Fruit fly (Drosophila melanogaster) whole organism: ENCODE data around the gene CG9664.

Source experiments
- CG8478 ChIP-seq: fragments of >200 bp; optimal IDR thresholded peaks from 2 replicates; lab custom pipeline; 2018; ENCODE audit warnings: inconsistent platforms
- Dll ChIP-seq: fragments of >200 bp; optimal IDR thresholded peaks from 2 replicates; lab custom pipeline; 2017
- EcR ChIP-seq, 2 experiments: fragments of >200 bp; optimal IDR thresholded peaks; 2 replicates each; lab custom pipeline; 2017; ENCODE audit warnings: missing biosample characterization in 2 of 2, missing genetic modification characterization in 2 of 2, missing genetic modification reagents in 2 of 2
- pan ChIP-seq: fragments of >200 bp; optimal IDR thresholded peaks from 2 replicates; lab custom pipeline; 2017
- psq ChIP-seq: fragments of >200 bp; optimal IDR thresholded peaks from 2 replicates; lab custom pipeline; 2017
- usp ChIP-seq: fragments of >200 bp; optimal IDR thresholded peaks from 2 replicates; lab custom pipeline; 2017; ENCODE audit warnings: missing biosample characterization, missing genetic modification characterization, mixed read lengths

Gene CG9664

DNA sequence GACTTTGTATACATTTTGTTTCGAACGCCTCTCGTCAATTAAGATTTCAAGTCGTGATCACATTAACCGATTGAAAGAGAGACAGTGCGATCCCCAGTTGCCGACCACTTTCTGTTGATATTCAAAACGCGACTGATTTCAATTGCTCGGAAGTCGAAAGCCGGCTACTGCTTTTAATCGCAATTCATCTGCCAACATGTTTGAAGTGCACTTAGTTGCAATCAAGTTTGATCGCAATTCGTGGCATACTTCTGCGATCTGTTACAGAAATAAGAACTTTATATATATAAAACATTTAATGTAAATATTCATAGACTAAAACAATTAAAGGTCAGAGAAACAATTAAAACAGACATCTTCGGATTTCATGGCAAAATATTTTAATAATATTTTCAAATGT, at the start of gene CG9664:
TSS of gene CG9664 (minus strand) at position 135 of the 400 bp plus-strand sequence.
- no peak for TF ChIP-seq psq
- no peak for TF ChIP-seq EcR (GFP tag; optimal IDR thresholded peaks at IDR 0.05; lab: Kevin White, UChicago)
- TF ChIP-seq Dll (lab: Kevin White, UChicago), result no peak
- no peak for TF ChIP-seq pan (lab: Kevin White, UChicago)
- TF ChIP-seq usp (GFP tag; lab: Kevin White, UChicago), result no peak
- no peak for TF ChIP-seq CG8478

DNA sequence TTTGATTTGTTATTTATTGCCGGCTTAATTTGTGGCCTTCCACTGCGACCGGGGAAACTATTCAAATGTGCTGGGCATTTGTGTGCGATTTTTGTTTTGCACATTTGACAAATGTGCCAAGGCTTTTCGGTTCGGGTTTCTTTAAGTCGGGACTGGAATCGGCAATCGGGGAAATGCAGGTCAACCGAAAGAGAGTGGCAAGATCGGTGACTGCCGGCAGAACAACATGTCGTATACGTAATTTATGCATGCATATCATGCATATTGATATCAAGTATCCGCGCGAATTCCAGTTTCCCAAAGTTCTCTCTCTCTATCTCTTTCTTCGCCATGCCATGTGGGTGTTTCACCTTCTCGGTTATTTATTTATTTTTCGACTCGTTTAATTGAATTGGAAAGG, 47.9 kb upstream of the CG9664 start:
- no peak for TF ChIP-seq pan (lab: Kevin White, UChicago)
- no peak for TF ChIP-seq usp (GFP tag; lab: Kevin White, UChicago)
- TF ChIP-seq Dll (lab: Kevin White, UChicago), result no peak
- no peak for TF ChIP-seq CG8478
- TF ChIP-seq EcR (GFP tag; optimal IDR thresholded peaks at IDR 0.05; lab: Kevin White, UChicago), result no peak
- no peak for TF ChIP-seq psq

DNA sequence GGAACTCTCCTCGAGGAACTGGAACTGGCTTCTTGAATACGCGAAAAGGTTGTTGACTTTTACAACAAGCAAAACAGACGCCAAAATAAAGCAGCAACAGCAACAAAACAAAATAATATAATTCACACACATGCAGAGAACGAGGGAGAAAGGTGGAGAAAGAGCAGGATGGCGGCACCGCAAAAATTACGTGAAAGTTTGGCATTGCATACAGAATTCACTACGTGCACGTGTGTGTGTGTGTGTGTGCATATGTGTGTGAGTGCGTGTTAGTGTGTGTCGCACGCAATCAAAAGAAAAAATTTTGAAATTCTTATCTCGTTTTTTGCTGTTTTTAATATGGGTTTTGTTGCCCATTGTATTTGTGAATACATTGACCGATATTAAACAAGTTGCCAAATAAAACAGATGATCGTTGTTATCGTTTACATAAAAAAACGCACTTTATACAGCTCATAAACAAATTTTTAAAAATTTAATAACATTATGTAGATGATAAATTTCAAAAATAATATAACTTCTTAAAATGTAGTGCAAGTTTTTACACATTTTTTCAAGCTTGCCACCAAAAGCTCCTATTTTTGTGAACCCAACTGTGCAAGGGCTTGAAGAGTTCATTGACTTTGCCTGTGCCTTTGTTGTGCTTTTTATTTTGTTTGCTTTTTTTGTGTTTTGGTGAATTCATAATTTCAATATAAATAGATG, 46.9 kb upstream of the CG9664 start:
- peak; percentile 10 to 68 for TF ChIP-seq EcR (GFP tag; optimal IDR thresholded peaks at IDR 0.05; lab: Kevin White, UChicago)
- no peak for TF ChIP-seq psq
- TF ChIP-seq usp (GFP tag; lab: Kevin White, UChicago), result no peak
- no peak for TF ChIP-seq pan (lab: Kevin White, UChicago)
- TF ChIP-seq Dll (lab: Kevin White, UChicago), result no peak
- no peak for TF ChIP-seq CG8478

DNA sequence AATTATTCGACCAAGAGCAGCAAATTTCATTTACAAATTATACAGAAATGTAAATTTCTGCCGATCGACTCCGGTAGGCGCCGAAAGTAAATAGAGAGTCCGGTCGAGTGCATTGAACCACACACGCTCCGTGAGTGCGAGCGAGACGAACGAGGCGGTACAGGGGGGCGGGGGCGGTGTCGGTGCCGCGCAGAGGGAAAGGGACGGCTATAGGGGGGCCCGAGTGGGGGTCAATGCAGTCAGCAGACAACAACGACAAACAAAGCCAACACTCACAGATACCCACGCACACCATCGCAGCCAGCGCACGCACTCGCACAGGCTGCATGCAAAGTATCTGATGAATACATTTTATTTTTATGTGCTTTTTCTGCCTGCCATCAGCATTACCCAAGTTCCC, 44.9 kb upstream of the CG9664 start:
- TF ChIP-seq EcR (GFP tag; optimal IDR thresholded peaks at IDR 0.05; lab: Kevin White, UChicago) (peak; percentile 96 to 97), usp (GFP tag; lab: Kevin White, UChicago) (no peak)

DNA sequence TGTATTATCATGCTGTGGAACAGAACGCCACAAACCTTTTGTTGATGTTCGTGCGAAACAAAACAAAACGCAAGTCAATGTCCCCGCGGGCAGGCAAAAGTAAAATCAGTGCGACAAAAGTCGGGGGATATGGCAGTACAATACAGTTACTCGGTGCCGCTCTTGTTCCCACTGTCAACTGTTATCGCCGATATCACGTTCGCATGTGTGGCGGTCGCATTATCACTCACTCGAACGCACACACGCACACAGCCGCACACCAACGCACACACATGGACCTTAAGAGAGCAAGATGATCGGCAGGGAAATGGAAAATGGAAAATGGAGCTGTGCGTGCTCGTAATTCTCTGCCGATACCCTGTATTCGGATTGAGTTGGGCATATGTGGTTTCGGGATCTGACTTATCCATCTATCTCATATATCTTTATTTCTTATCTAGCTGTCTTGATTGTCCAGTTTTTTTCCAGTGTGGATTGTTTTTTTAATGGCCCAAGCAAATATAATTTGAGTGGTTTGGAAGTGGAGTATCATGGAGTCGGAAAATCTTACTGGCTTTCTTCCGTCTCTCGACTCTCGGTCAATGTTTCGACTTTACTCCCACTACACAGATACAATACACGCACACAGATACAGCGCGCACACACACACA, 44.2 kb upstream of the CG9664 start:
- TF ChIP-seq usp (GFP tag; lab: Kevin White, UChicago) (no peak), EcR (GFP tag; optimal IDR thresholded peaks at IDR 0.05; lab: Kevin White, UChicago) (no peak), pan (lab: Kevin White, UChicago) (peak; percentile 57)

DNA sequence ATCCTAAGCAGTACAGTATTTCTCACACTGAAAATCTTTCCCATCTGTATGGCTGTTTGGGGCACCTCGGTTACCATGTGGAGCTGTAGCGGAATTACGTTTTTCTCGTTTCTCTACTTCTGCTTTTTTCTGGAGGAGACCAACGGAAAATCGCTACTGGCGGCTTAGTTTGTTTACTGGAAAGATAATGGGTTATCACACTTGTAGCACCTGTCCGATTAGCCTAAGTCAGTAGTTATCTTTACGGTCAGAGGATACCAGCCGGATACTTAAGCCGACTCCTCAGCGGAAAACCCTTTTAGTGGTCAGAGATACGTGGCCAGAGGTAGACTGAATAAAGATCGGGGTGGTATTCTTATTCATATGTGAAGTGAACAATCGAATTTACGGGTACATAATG, 38.0 kb upstream of the CG9664 start, which contains the start of gene CG15408:
TSS of gene CG15408 (plus strand) at position 301 of the 400 bp plus-strand sequence.
- TF ChIP-seq CG8478, result no peak
- TF ChIP-seq Dll (lab: Kevin White, UChicago), result no peak
- TF ChIP-seq EcR (GFP tag; optimal IDR thresholded peaks at IDR 0.05; lab: Kevin White, UChicago), result no peak
- no peak for TF ChIP-seq pan (lab: Kevin White, UChicago)
- no peak for TF ChIP-seq psq
- no peak for TF ChIP-seq usp (GFP tag; lab: Kevin White, UChicago)

DNA sequence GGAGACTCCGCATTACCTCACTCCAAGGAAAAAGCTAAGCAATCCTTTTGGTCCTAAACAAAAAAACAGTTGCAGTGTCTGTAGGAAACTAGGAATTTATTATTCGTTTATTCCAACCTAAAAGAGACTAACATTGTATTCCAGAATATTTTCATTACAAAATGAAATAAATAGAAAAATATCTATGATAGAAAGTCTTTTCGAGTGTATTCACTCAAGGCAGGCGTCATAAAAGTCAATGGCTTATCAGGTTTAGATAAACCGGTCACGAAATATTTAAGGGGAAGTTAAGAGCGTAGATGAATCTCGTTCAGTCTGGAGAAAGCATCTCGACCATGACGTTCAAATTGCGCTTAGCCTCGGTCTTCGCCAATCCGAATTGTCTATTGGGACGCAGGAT, 36.1 kb upstream of the CG9664 start, which contains the start of gene CG3285:
TSS of gene CG3285 (plus strand) at position 301 of the 400 bp plus-strand sequence.
- no peak for TF ChIP-seq usp (GFP tag; lab: Kevin White, UChicago)
- no peak for TF ChIP-seq EcR (GFP tag; optimal IDR thresholded peaks at IDR 0.05; lab: Kevin White, UChicago)
- no peak for TF ChIP-seq Dll (lab: Kevin White, UChicago)
- no peak for TF ChIP-seq psq
- TF ChIP-seq pan (lab: Kevin White, UChicago), result no peak
- TF ChIP-seq CG8478, result no peak

DNA sequence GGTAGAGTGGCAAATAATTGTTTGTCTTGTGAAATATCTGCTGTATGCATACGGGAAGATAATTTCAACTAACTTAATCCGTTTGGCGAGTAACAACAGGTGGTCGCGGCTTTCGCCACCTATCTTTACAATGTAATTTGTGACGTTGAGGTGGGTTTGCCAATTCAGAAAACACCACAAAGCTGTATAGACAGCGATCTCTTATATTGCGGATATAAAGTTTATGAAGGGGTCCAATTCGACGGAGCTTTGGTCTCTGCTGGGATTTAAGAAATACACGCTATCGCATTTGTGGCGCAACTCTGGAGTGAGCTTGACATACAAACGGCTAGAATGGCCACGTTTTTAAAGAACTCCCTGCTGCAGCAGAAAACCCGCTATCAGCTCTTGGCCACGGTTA, 33.1 kb upstream of the CG9664 start, which contains the start of gene CG33282:
TSS of gene CG33282 (plus strand) at position 301 of the 400 bp plus-strand sequence.
- TF ChIP-seq psq (no peak), EcR (GFP tag; optimal IDR thresholded peaks at IDR 0.05; lab: Kevin White, UChicago) (no peak), pan (lab: Kevin White, UChicago) (no peak), Dll (lab: Kevin White, UChicago) (no peak)

DNA sequence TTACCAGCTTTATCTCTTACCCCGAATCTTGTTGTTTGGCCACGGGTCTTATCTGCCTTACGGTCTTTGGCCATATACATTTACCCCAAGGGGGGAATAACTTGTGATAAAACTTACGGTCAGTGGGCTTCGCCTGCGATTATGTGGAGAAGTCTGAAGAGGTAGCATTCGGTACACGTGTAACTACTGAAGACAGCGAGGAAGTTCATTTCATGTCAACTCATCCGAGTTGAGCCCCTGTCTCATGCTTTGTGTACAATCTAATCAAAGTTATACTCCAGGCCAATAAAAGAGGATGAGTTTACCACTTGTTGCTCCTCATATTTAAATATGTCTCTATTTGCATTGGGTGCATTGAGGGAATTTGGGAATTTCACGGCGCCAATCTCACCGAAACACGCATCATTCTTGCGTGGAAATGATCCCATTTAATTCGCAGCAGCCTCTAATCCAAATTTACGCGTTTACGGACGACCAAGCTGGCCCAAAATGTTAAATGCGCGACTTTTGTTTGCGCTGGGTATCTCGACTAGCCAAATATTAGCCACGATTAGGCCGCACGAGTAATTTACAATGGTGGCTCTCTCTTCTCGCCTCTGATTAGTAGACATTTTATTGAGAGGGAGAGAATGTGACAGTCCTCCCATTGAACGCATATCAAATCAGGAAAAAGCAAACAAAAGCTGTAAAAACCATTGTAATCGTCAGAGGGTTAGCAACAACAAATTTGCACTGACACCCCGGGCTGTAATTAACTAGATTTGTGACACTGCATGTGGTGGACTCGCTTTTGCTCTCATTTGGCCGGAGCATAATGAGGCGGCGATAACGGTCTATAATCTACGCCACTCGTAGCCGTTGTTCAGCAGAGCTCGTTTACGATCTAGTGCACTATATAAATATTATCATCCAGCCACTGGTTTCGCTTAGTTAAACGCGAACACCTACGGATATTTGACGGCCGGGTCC, 29.1 kb upstream of the CG9664 start, which contains the start of gene CG33281:
TSS of gene CG33281 (plus strand) at position 919 of the 969 bp plus-strand sequence.
- TF ChIP-seq usp (GFP tag; lab: Kevin White, UChicago) (no peak), Dll (lab: Kevin White, UChicago) (no peak), EcR (GFP tag; optimal IDR thresholded peaks at IDR 0.05; lab: Kevin White, UChicago) (no peak), psq (no peak), CG8478 (no peak), pan (lab: Kevin White, UChicago) (no peak)

DNA sequence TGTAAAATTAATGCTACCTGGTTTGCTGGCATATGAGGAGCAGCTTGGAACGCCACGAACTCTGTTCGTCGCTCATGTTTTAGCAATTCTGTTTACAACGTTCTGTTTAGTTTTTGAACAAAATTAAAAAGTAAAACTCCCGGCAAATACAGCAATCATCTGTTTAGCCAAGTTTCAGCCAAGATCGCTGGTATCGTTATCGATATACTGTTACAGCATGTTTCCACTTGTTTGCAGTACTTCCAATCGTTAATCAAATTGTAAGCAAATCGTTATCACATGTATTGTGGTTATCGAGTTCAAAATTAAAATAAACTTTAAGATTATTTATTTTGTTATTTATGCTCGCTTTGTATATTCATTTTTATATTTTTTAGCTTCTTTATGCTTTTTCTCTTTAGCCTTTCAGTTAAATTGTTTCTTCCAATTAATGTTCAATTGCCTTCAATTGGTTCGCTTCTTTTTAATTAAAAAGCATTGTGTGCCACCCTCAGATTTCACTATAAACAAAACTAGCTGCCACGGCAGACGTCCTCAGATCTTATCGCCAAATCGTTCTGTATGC, 25.3 kb upstream of the CG9664 start, which contains the start of the genes Fign and CG8837:
TSS of gene Fign (minus strand) at position 142 of the 565 bp plus-strand sequence.
TSS of gene CG8837 (plus strand) at position 515 of the 565 bp plus-strand sequence.
- no peak for TF ChIP-seq Dll (lab: Kevin White, UChicago)
- TF ChIP-seq pan (lab: Kevin White, UChicago), result no peak
- no peak for TF ChIP-seq EcR (GFP tag; optimal IDR thresholded peaks at IDR 0.05; lab: Kevin White, UChicago)
- TF ChIP-seq usp (GFP tag; lab: Kevin White, UChicago), result no peak
- TF ChIP-seq CG8478, result no peak
- TF ChIP-seq psq, result no peak
